Worm (Caenorhabditis elegans) whole organism, L1 larva: ENCODE data around the gene popl-1.

Experiments
- C04F5.9 ChIP-seq: sonication (generic microtip); optimal IDR thresholded peaks from 2 replicates; lab custom pipeline; 2016; ENCODE audit warnings: missing genetic modification characterization, missing compliant biosample characterization
- C16A3.4 ChIP-seq: fragments of 150-350 bp; optimal IDR thresholded peaks from 2 replicates; lab custom pipeline; 2014; ENCODE audit warnings: missing biosample characterization, missing genetic modification characterization
- F16B12.6 ChIP-seq: fragments of 150-350 bp; optimal IDR thresholded peaks from 2 replicates; lab custom pipeline; 2014; ENCODE audit warnings: missing biosample characterization, missing genetic modification characterization
- Y116A8C.19 ChIP-seq: sonication (generic microtip); optimal IDR thresholded peaks from 2 replicates; lab custom pipeline; 2016; ENCODE audit warnings: missing compliant biosample characterization, missing genetic modification characterization, borderline replicate concordance
- aha-1 ChIP-seq: fragments of 150-350 bp; optimal IDR thresholded peaks from 2 replicates; lab custom pipeline; 2014; ENCODE audit warnings: missing biosample characterization, missing genetic modification characterization
- aly-2 ChIP-seq: fragments of 150-350 bp; optimal IDR thresholded peaks from 2 replicates; lab custom pipeline; 2014; ENCODE audit warnings: missing biosample characterization, missing genetic modification characterization
- blmp-1 ChIP-seq: fragments of 150-350 bp; optimal IDR thresholded peaks from 2 replicates; lab custom pipeline; 2014; ENCODE audit warnings: missing biosample characterization, missing genetic modification characterization
- dpl-1 ChIP-seq, 3 experiments: fragments of 150-350 bp in 2 of 3; sonication (generic microtip) in 1 of 3; optimal IDR thresholded peaks; 2 replicates each; lab custom pipeline; 2014 to 2017; ENCODE audit warnings: missing biosample characterization in 3 of 3, missing genetic modification characterization in 3 of 3, missing genetic modification reagents in 3 of 3
- dsc-1 ChIP-seq: sonication (generic microtip); optimal IDR thresholded peaks from 2 replicates; lab custom pipeline; 2016; ENCODE audit warnings: mild to moderate bottlenecking, missing genetic modification characterization, missing compliant biosample characterization
- efl-1 ChIP-seq, 4 experiments: fragments of 150-350 bp; optimal IDR thresholded peaks in 3 of 4; peaks in 1 of 4; 1 replicate in 1 of 4; 2 replicates in 3 of 4; lab custom pipeline; 2014; ENCODE audit warnings: missing biosample characterization in 2 of 4, missing genetic modification characterization in 2 of 4, missing genetic modification reagents in 2 of 4
- elt-2 ChIP-seq: sonication (generic microtip); optimal IDR thresholded peaks from 2 replicates; lab custom pipeline; 2016; ENCODE audit warnings: missing genetic modification characterization, mild to moderate bottlenecking, inconsistent platforms, missing compliant biosample characterization, missing genetic modification reagents
- elt-3 ChIP-seq, 6 experiments: fragments of 150-350 bp in 1 of 6; sonication (generic microtip); optimal IDR thresholded peaks; 2 replicates each; lab custom pipeline; 2017 to 2018; ENCODE audit warnings: missing biosample characterization in 6 of 6, missing genetic modification characterization in 6 of 6, inconsistent platforms in 1 of 6
- ets-5 ChIP-seq: fragments of 200-800 bp; sonication (Bioruptor generic); IDR thresholded peaks from 2 replicates; pipeline ENCODE4 v1.3.6; 2022; ENCODE audit warnings: missing genetic modification characterization, missing compliant biosample characterization
- fkh-10 ChIP-seq: sonication (generic microtip); optimal IDR thresholded peaks from 2 replicates; lab custom pipeline; 2017; ENCODE audit warnings: missing biosample characterization, missing genetic modification reagents, missing genetic modification characterization
- fkh-4 ChIP-seq: sonication (generic microtip); optimal IDR thresholded peaks from 2 replicates; lab custom pipeline; 2016; ENCODE audit warnings: missing compliant biosample characterization, missing genetic modification characterization, borderline replicate concordance
- fos-1 ChIP-seq: fragments of 150-350 bp; optimal IDR thresholded peaks from 2 replicates; lab custom pipeline; 2014; ENCODE audit warnings: missing biosample characterization, missing genetic modification characterization
- grh-1 ChIP-seq: fragments of 200-800 bp; sonication (Bioruptor generic); IDR thresholded peaks from 2 replicates; pipeline ENCODE4 v1.3.6; 2022; ENCODE audit warnings: missing genetic modification reagents, missing genetic modification characterization, missing compliant biosample characterization
- hlh-4 ChIP-seq: sonication (generic microtip); optimal IDR thresholded peaks from 2 replicates; lab custom pipeline; 2016; ENCODE audit warnings: mild to moderate bottlenecking, missing genetic modification characterization, missing compliant biosample characterization
- hpl-2 ChIP-seq: fragments of 150-350 bp; optimal IDR thresholded peaks from 2 replicates; lab custom pipeline; 2014; ENCODE audit warnings: missing biosample characterization, missing genetic modification reagents, missing genetic modification characterization
- isw-1 ChIP-seq: fragments of 200-800 bp; sonication (Bioruptor generic); IDR thresholded peaks from 2 replicates; pipeline ENCODE4 v1.3.6; 2022; ENCODE audit warnings: missing genetic modification characterization, missing compliant biosample characterization
- lin-13 ChIP-seq: fragments of 150-350 bp; optimal IDR thresholded peaks from 2 replicates; lab custom pipeline; 2014; ENCODE audit warnings: missing biosample characterization, missing genetic modification reagents, missing genetic modification characterization
- lin-14 ChIP-seq: fragments of 200-800 bp; sonication (Bioruptor generic); optimal IDR thresholded peaks from 2 replicates; lab custom pipeline; 2018; ENCODE audit warnings: mild to moderate bottlenecking, missing genetic modification characterization, moderate library complexity, missing compliant biosample characterization
- lin-35 ChIP-seq, 2 experiments: fragments of 150-350 bp; optimal IDR thresholded peaks; 2 replicates each; lab custom pipeline; 2014; ENCODE audit warnings: missing biosample characterization in 2 of 2, missing genetic modification characterization in 2 of 2, missing genetic modification reagents in 2 of 2
- lin-39 ChIP-seq: fragments of 150-350 bp; optimal IDR thresholded peaks from 2 replicates; lab custom pipeline; 2014; ENCODE audit warnings: missing biosample characterization, missing genetic modification reagents, missing genetic modification characterization
- lsy-2 ChIP-seq, 2 experiments: fragments of 150-350 bp; optimal IDR thresholded peaks; 2 replicates each; lab custom pipeline; 2014; ENCODE audit warnings: missing biosample characterization in 2 of 2, missing genetic modification characterization in 2 of 2
- mab-9 ChIP-seq: fragments of 200-800 bp; sonication (Bioruptor generic); IDR thresholded peaks from 2 replicates; pipeline ENCODE4 v1.3.6; 2022; ENCODE audit warnings: missing genetic modification reagents, missing genetic modification characterization, missing compliant biosample characterization
- mdl-1 ChIP-seq, 2 experiments: fragments of 150-350 bp; optimal IDR thresholded peaks; 2 replicates each; lab custom pipeline; 2014 to 2017; ENCODE audit warnings: missing biosample characterization in 2 of 2, missing genetic modification characterization in 2 of 2, inconsistent platforms in 1 of 2
- mef-2 ChIP-seq: fragments of 150-350 bp; optimal IDR thresholded peaks from 2 replicates; lab custom pipeline; 2014; ENCODE audit warnings: missing biosample characterization, missing genetic modification characterization
- mep-1 ChIP-seq: fragments of 150-350 bp; optimal IDR thresholded peaks from 2 replicates; lab custom pipeline; 2014; ENCODE audit warnings: missing biosample characterization, missing genetic modification characterization
- nhr-11 ChIP-seq: fragments of 150-350 bp; optimal IDR thresholded peaks from 2 replicates; lab custom pipeline; 2014; ENCODE audit warnings: missing biosample characterization, missing genetic modification characterization
- nhr-12 ChIP-seq: sonication (generic microtip); optimal IDR thresholded peaks from 2 replicates; lab custom pipeline; 2017; ENCODE audit warnings: missing biosample characterization, missing genetic modification characterization
- nhr-19 ChIP-seq: fragments of 200-800 bp; sonication (Bioruptor generic); conservative IDR thresholded peaks from 2 replicates; pipeline ENCODE4 v1.3.6; 2022; ENCODE audit warnings: missing genetic modification characterization, missing compliant biosample characterization
- nhr-20 ChIP-seq: sonication (generic microtip); optimal IDR thresholded peaks from 2 replicates; lab custom pipeline; 2016; ENCODE audit warnings: mild to moderate bottlenecking, missing genetic modification characterization, missing compliant biosample characterization
- nhr-237 ChIP-seq: fragments of 150-350 bp; optimal IDR thresholded peaks from 2 replicates; lab custom pipeline; 2014; ENCODE audit warnings: missing biosample characterization, missing genetic modification characterization
- nhr-71 ChIP-seq: sonication (generic microtip); optimal IDR thresholded peaks from 2 replicates; lab custom pipeline; 2016; ENCODE audit warnings: mild to moderate bottlenecking, missing genetic modification characterization, moderate library complexity, missing compliant biosample characterization
- nhr-84 ChIP-seq: sonication (generic microtip); optimal IDR thresholded peaks from 2 replicates; lab custom pipeline; 2017; ENCODE audit warnings: missing biosample characterization, missing genetic modification characterization
- nhr-85 ChIP-seq: sonication (generic microtip); peaks from one replicate; lab custom pipeline; 2016; ENCODE audit warnings: missing genetic modification characterization, inconsistent platforms, missing compliant biosample characterization
- nhr-90 ChIP-seq: sonication (generic microtip); optimal IDR thresholded peaks from 2 replicates; lab custom pipeline; 2016; ENCODE audit warnings: mild to moderate bottlenecking, missing genetic modification characterization, missing compliant biosample characterization; ENCODE audit not compliant: poor library complexity
- sox-4 ChIP-seq: sonication (generic microtip); optimal IDR thresholded peaks from 2 replicates; lab custom pipeline; 2016; ENCODE audit warnings: missing genetic modification characterization, missing compliant biosample characterization
- sptf-1 ChIP-seq: fragments of 150-350 bp; optimal IDR thresholded peaks from 2 replicates; lab custom pipeline; 2014; ENCODE audit warnings: missing biosample characterization, missing genetic modification characterization
- swsn-7 ChIP-seq: sonication (generic microtip); optimal IDR thresholded peaks from 2 replicates; lab custom pipeline; 2016; ENCODE audit warnings: missing genetic modification characterization, missing compliant biosample characterization
- tbx-2 ChIP-seq: sonication (generic microtip); optimal IDR thresholded peaks from 2 replicates; lab custom pipeline; 2016; ENCODE audit warnings: missing genetic modification characterization, missing compliant biosample characterization
- unc-130 ChIP-seq: fragments of 150-350 bp; optimal IDR thresholded peaks from 2 replicates; lab custom pipeline; 2017; ENCODE audit warnings: missing biosample characterization, missing genetic modification characterization, inconsistent platforms
- unc-30 ChIP-seq: sonication (generic microtip); optimal IDR thresholded peaks from 2 replicates; lab custom pipeline; 2017; ENCODE audit warnings: missing biosample characterization, missing genetic modification characterization
- unc-62 ChIP-seq: fragments of 150-350 bp; optimal IDR thresholded peaks from 2 replicates; lab custom pipeline; 2014; ENCODE audit warnings: missing biosample characterization, missing genetic modification reagents, missing genetic modification characterization
- unc-86 ChIP-seq: sonication (generic microtip); optimal IDR thresholded peaks from 2 replicates; lab custom pipeline; 2016; ENCODE audit warnings: missing genetic modification characterization, missing compliant biosample characterization
- xbp-1 ChIP-seq: sonication (generic microtip); optimal IDR thresholded peaks from 2 replicates; lab custom pipeline; 2016; ENCODE audit warnings: missing genetic modification characterization, missing compliant biosample characterization
- zip-4 ChIP-seq: fragments of 200-800 bp; sonication (Bioruptor generic); optimal IDR thresholded peaks from 2 replicates; lab custom pipeline; 2018; ENCODE audit warnings: mild to moderate bottlenecking, missing genetic modification characterization, moderate library complexity, missing compliant biosample characterization
- ztf-11 ChIP-seq, 2 experiments: sonication (generic microtip); optimal IDR thresholded peaks; 2 replicates each; lab custom pipeline; 2016 to 2017; ENCODE audit warnings: missing genetic modification characterization in 2 of 2, missing biosample characterization in 1 of 2, missing compliant biosample characterization in 1 of 2

popl-1 gene

DNA sequence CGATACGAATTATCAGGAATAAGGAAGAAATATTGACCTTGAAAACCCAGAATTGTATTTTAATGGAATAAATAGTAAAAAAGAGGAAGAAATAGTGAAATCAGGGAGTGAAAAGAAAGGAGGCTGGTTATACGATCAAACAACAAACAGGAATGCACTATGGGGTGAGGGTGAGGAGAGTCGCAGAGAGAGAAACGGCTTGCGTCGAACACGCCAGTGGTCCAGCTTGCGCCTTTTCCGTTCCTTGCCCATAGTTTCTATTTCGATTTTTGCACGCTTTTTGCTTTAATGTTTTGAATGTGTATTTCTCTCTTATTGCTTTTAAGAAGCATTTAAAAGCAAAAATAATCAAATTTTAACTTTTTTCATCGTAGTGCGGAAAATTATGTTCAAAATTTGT, 22.9 kb upstream of the popl-1 start (continued):
- TF ChIP-seq aha-1 (tag; lab: Kevin White, UChicago) (no peak), lsy-2 (tag; optimal IDR thresholded peaks at IDR 0.05; lab: Kevin White, UChicago) (peak; percentile 86 to 92), sox-4 (tag; lab: Kevin White, UChicago) (no peak), nhr-11 (tag; lab: Kevin White, UChicago) (no peak), nhr-85 (tag; lab: Kevin White, UChicago) (peak; percentile 83), xbp-1 (peak; percentile 65), elt-2 (tag; lab: Kevin White, UChicago) (no peak), hlh-4 (tag; lab: Kevin White, UChicago) (no peak), swsn-7 (tag; lab: Kevin White, UChicago) (peak; percentile 75), unc-30 (tag; lab: Kevin White, UChicago) (no peak), nhr-90 (peak; percentile 30), F16B12.6 (tag; lab: Kevin White, UChicago) (peak; percentile 55), lin-13 (GFP tag; lab: Kevin White, UChicago) (peak; percentile 82), fkh-10 (GFP tag; lab: Kevin White, UChicago) (peak; percentile 18), hpl-2 (GFP tag; lab: Kevin White, UChicago) (peak; percentile 49), C16A3.4 (tag; lab: Kevin White, UChicago) (peak; percentile 92), sptf-1 (tag; lab: Kevin White, UChicago) (no peak), aly-2 (tag; lab: Kevin White, UChicago) (peak; percentile 43), nhr-20 (tag; lab: Kevin White, UChicago) (peak; percentile 77), C04F5.9 (no peak), mep-1 (tag; lab: Kevin White, UChicago) (peak; percentile 49), lin-39 (tag; lab: Kevin White, UChicago) (no peak), zip-4 (no peak), dsc-1 (peak; percentile 29), unc-130 (no peak), ets-5 (no peak), nhr-12 (tag; lab: Kevin White, UChicago) (no peak), nhr-84 (no peak), isw-1 (GFP tag; lab: Robert Waterston, UW) (peak; percentile 46), nhr-237 (no peak), mdl-1 (tag; optimal IDR thresholded peaks at IDR 0.05; lab: Kevin White, UChicago) (peak in 1 of 2 experiments; percentile 58), blmp-1 (tag; lab: Kevin White, UChicago) (peak; percentile 93), tbx-2 (peak; percentile 64), Y116A8C.19 (tag; lab: Kevin White, UChicago) (no peak), fos-1 (tag; lab: Kevin White, UChicago) (peak; percentile 70), mab-9 (GFP tag; lab: Robert Waterston, UW) (no peak), lin-14 (GFP tag; lab: Kevin White, UChicago) (peak; percentile 92), mef-2 (tag; lab: Kevin White, UChicago) (peak; percentile 7), ztf-11 (tag; optimal IDR thresholded peaks at IDR 0.05; lab: Kevin White, UChicago) (no peak), grh-1 (no peak), unc-86 (tag; lab: Kevin White, UChicago) (peak; percentile 52)

DNA sequence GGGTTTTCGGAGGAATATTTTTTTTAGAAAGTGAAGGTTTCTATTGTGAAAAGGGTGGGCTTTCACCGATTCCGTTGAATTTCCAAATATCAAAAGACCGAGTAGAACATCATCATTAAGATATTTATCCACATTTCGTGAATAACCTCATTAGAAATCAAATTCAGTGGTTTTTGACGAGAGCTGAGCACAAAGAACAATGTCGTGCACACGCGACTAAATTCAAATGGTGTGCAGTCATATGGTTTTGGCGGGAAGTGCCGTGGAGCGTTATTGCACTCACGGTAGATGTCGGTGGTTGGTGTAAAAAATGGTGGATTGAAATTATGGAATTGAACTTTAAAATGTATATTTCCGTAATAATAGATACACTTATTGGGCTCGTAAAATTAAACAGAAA, 21.9 kb upstream of the popl-1 start:
- TF ChIP-seq hlh-4 (tag; lab: Kevin White, UChicago) (no peak), lin-35 (GFP tag; optimal IDR thresholded peaks at IDR 0.05; lab: Kevin White, UChicago) (peak; percentile 29 to 54), unc-62 (GFP tag; lab: Kevin White, UChicago) (no peak), nhr-71 (tag; lab: Kevin White, UChicago) (peak; percentile 19), lsy-2 (tag; optimal IDR thresholded peaks at IDR 0.05; lab: Kevin White, UChicago) (peak in 1 of 2 experiments; percentile 31), blmp-1 (tag; lab: Kevin White, UChicago) (peak; percentile 60), lin-14 (GFP tag; lab: Kevin White, UChicago) (peak; percentile 16), zip-4 (no peak), efl-1 (optimal IDR thresholded peaks at IDR 0.05; lab: Kevin White, UChicago) (peak; percentile 38 to 75), efl-1 (GFP tag; optimal IDR thresholded peaks at IDR 0.05 in 1 of 2; lab: Kevin White, UChicago) (peak; percentile 53 to 94), nhr-19 (GFP tag; lab: Robert Waterston, UW) (no peak), unc-30 (tag; lab: Kevin White, UChicago) (no peak), nhr-85 (tag; lab: Kevin White, UChicago) (no peak), dpl-1 (GFP tag; optimal IDR thresholded peaks at IDR 0.05; lab: Kevin White, UChicago) (peak; percentile 20 to 76 (median 64)), elt-3 (tag; optimal IDR thresholded peaks at IDR 0.05; lab: Kevin White, UChicago) (no peak), fkh-4 (tag; lab: Kevin White, UChicago) (no peak), dsc-1 (no peak), fkh-10 (GFP tag; lab: Kevin White, UChicago) (no peak), fos-1 (tag; lab: Kevin White, UChicago) (no peak), nhr-20 (tag; lab: Kevin White, UChicago) (no peak)
